Fruit fly (Drosophila melanogaster): ENCODE results near the gene CG32266.
A peak's percentile ranks its signal among the peaks of the same experiment; 100 is the strongest.

The CG32266 gene

DNA sequence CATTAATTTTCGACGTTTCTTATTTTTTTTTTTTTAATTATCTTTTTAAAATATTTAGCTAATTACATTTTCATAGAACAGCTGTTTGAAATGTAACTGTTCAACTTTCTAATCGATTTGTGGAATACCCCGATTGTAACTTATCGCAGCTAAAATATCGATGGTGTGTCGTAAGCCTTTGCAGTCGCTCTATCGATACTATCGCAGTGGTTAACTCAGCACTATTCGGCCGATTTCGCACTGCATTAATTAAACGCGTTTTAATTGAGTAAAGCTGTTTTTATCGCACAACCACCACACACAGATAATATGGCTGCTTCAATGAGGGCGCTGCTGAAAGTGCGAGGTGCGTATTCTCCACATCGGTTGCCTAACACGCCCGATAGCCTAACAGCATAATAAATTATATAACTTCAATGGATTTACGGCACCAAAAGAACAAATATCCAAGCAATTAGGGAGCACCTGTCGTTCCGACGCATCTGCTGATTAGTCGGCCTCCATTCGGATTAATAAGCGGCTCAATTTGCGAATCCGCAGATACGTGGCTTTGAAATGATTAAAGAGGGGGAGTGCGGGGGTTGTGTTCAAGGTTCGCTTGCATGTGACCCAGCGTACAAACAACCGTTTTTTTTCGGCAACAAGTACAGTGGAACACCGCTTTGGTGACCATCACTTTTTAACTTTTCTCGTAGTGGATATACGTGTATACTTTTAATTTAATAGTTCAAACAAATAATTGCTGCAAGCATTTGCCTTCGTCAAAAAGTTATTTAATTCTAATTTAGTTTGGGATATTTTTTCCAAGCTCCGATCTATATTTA is 23.6 kb downstream of the CG32266 start, which contains the start of gene Scsalpha1 (continued):
- TF ChIP-seq zfh1 (GFP tag; IDR thresholded peaks at IDR 0.05) (peak; percentile 68; the same call in 2 of the 3 replicates), CG11085 (GFP tag; IDR thresholded peaks at IDR 0.05) (no peak), CG14050 (GFP tag; IDR thresholded peaks at IDR 0.05) (peak; percentile 54), CG11723 (GFP tag; optimal IDR thresholded peaks at IDR 0.05) (no peak), Dip3 (GFP tag; optimal IDR thresholded peaks at IDR 0.05) (peak; percentile 7), Bgb (GFP tag; IDR thresholded peaks at IDR 0.05; ENCODE audit: partially characterized antibody) (peak; percentile 100), CG17385 (GFP tag; optimal IDR thresholded peaks at IDR 0.05) (peak; percentile 46), Chrac-16 (GFP tag; optimal IDR thresholded peaks at IDR 0.05) (no peak), Ets97D (GFP tag; optimal IDR thresholded peaks at IDR 0.05) (peak; percentile 40), CG2129 (GFP tag; IDR thresholded peaks at IDR 0.05; ENCODE audit: partially characterized antibody) (peak; percentile 98), CG5953 (GFP tag; IDR thresholded peaks at IDR 0.05) (no peak), gsb (GFP tag; IDR thresholded peaks at IDR 0.05) (peak; percentile 18; the same call in 1 of the 2 replicates), gro (GFP tag; optimal IDR thresholded peaks at IDR 0.05) (peak; percentile 14), CoRest (tag; optimal IDR thresholded peaks at IDR 0.05) (peak; percentile 25), CG1603 (tag; optimal IDR thresholded peaks at IDR 0.05) (peak; percentile 74), CG18619 (GFP tag; optimal IDR thresholded peaks at IDR 0.05) (peak; percentile 3), ken (GFP tag; IDR thresholded peaks at IDR 0.05) (peak; percentile 37; the same call in 1 of the 3 replicates), PHDP (tag; optimal IDR thresholded peaks at IDR 0.05) (peak; percentile 41), CG18262 (tag; optimal IDR thresholded peaks at IDR 0.05) (peak; percentile 7), CG12744 (GFP tag; optimal IDR thresholded peaks at IDR 0.05) (no peak), CG17829 (tag; optimal IDR thresholded peaks at IDR 0.05) (peak; percentile 62), Sry-β (GFP tag; optimal IDR thresholded peaks at IDR 0.05) (no peak), CG32767 (GFP tag; IDR thresholded peaks at IDR 0.05) (peak; percentile 61), CG2678 (tag; optimal IDR thresholded peaks at IDR 0.05) (peak; percentile 41), CG30403 (GFP tag; optimal IDR thresholded peaks at IDR 0.05) (peak; percentile 31), CG42726 (GFP tag; IDR thresholded peaks at IDR 0.05; ENCODE audit: partially characterized antibody) (peak; percentile 99), Asciz (GFP tag; optimal IDR thresholded peaks at IDR 0.05) (no peak), hb (GFP tag; IDR thresholded peaks at IDR 0.05; ENCODE audit: partially characterized antibody) (peak; percentile 99), row (GFP tag; IDR thresholded peaks at IDR 0.05) (peak; percentile 68), tup (GFP tag; optimal IDR thresholded peaks at IDR 0.05) (no peak), gcm2 (GFP tag; optimal IDR thresholded peaks at IDR 0.05) (peak; percentile 21), zen (tag; optimal IDR thresholded peaks at IDR 0.05) (peak; percentile 91)

dm6 chr3L:3816254-3816653 is 25.6 kb downstream of the CG32266 start, which contains the start of gene Acp63F:
Gene Acp63F (minus strand): TSS chr3L:3816354.
- TF ChIP-seq CG11456 (GFP tag; IDR thresholded peaks at IDR 0.05), result no peak
- TF ChIP-seq hbn (GFP tag; IDR thresholded peaks at IDR 0.05; ENCODE audit: partially characterized antibody), result no peak
- no peak for TF ChIP-seq oc (tag; optimal IDR thresholded peaks at IDR 0.05)
- no peak for TF ChIP-seq CG11085 (GFP tag; IDR thresholded peaks at IDR 0.05)
- TF ChIP-seq Oaz (GFP tag; IDR thresholded peaks at IDR 0.05), result no peak
- no peak for TF ChIP-seq CG13624 (GFP tag; optimal IDR thresholded peaks at IDR 0.05)
- TF ChIP-seq Ets65A (GFP tag), result no peak
- no peak for TF ChIP-seq Meics (GFP tag; optimal IDR thresholded peaks at IDR 0.05)

Data from whole organism, embryonic.